Worm (Caenorhabditis elegans) whole organism, mixed stage, embryonic: ENCODE measurements around the gene sre-1.

Source experiments
- blmp-1 ChIP-seq: fragments of 150-350 bp; optimal IDR thresholded peaks from 2 replicates; lab custom pipeline; 2014; ENCODE audit warnings: missing biosample characterization, missing genetic modification characterization
- elt-3 ChIP-seq: fragments of 150-350 bp; optimal IDR thresholded peaks from 2 replicates; lab custom pipeline; 2014; ENCODE audit warnings: missing biosample characterization, missing genetic modification characterization
- hlh-1 ChIP-seq: fragments of 150-350 bp; optimal IDR thresholded peaks from 2 replicates; lab custom pipeline; 2014; ENCODE audit warnings: missing biosample characterization, missing genetic modification reagents, missing genetic modification characterization
- mep-1 ChIP-seq: fragments of 150-350 bp; optimal IDR thresholded peaks from 2 replicates; lab custom pipeline; 2017; ENCODE audit warnings: missing biosample characterization, missing genetic modification reagents, missing genetic modification characterization, inconsistent platforms
- unc-62 ChIP-seq: fragments of 150-350 bp; optimal IDR thresholded peaks from 2 replicates; lab custom pipeline; 2014; ENCODE audit warnings: missing biosample characterization, missing genetic modification reagents, missing genetic modification characterization

ce11 chrII:7720479-7720878, 11.0 kb downstream of the sre-1 start:
- TF ChIP-seq mep-1 (tag; lab: Kevin White, UChicago) (no peak), elt-3 (tag; lab: Kevin White, UChicago) (no peak), unc-62 (GFP tag; lab: Kevin White, UChicago) (peak; percentile 41), blmp-1 (tag; lab: Kevin White, UChicago) (no peak), hlh-1 (peak; percentile 24)
